Fruit fly (Drosophila melanogaster) whole organism, embryonic: ENCODE measurements around the gene CG42847.

Experiments
- Asciz ChIP-seq: fragments of 200-800 bp; sonication (Bioruptor generic); optimal IDR thresholded peaks from 2 replicates; lab custom pipeline; 2017; ENCODE audit warnings: missing biosample characterization, mild to moderate bottlenecking, missing genetic modification characterization, missing genetic modification reagents
- CG10274 ChIP-seq: fragments of 200-800 bp; sonication (Bioruptor generic); optimal IDR thresholded peaks from 3 replicates; lab custom pipeline; 2017; ENCODE audit warnings: missing biosample characterization, mild to moderate bottlenecking, missing genetic modification characterization
- CG10979 ChIP-seq: fragments of 200-800 bp; sonication (Bioruptor generic); optimal IDR thresholded peaks from 2 replicates; lab custom pipeline; 2018; ENCODE audit warnings: missing biosample characterization, mild to moderate bottlenecking, missing genetic modification characterization, moderate library complexity
- CG11398 ChIP-seq: fragments of 200-800 bp; sonication (Bioruptor generic); optimal IDR thresholded peaks from 2 replicates; lab custom pipeline; 2016; ENCODE audit warnings: missing biosample characterization, missing genetic modification characterization
- CG12219 ChIP-seq: fragments of 200-800 bp; sonication (Bioruptor generic); optimal IDR thresholded peaks from 3 replicates; lab custom pipeline; 2018; ENCODE audit warnings: missing biosample characterization, mild to moderate bottlenecking, missing genetic modification characterization
- CG12659 ChIP-seq: fragments of 200-800 bp; sonication (Bioruptor generic); optimal IDR thresholded peaks from 3 replicates; lab custom pipeline; 2017; ENCODE audit warnings: mild to moderate bottlenecking, missing biosample characterization, missing genetic modification reagents, missing genetic modification characterization
- CG13296 ChIP-seq: fragments of 200-800 bp; sonication (Bioruptor generic); optimal IDR thresholded peaks from 3 replicates; lab custom pipeline; 2018; ENCODE audit warnings: missing biosample characterization, mild to moderate bottlenecking, missing genetic modification characterization
- CG14050 ChIP-seq: fragments of 200-800 bp; sonication (Bioruptor generic); IDR thresholded peaks from 3 replicates; pipeline ENCODE4 v1.3.6; 2022; ENCODE audit warnings: missing biosample characterization, missing genetic modification characterization
- CG14710 ChIP-seq: fragments of 200-800 bp; sonication (Bioruptor generic); optimal IDR thresholded peaks from 3 replicates; lab custom pipeline; 2019; ENCODE audit warnings: missing biosample characterization, mild to moderate bottlenecking, missing genetic modification characterization, moderate library complexity
- CG17361 ChIP-seq: fragments of 200-800 bp; sonication (Bioruptor generic); IDR thresholded peaks from 3 replicates; pipeline ENCODE4 v1.3.6; 2022; ENCODE audit warnings: missing biosample characterization, missing genetic modification characterization
- CG17802 ChIP-seq: fragments of 200-800 bp; sonication (Bioruptor generic); optimal IDR thresholded peaks from 2 replicates; lab custom pipeline; 2018; ENCODE audit warnings: missing biosample characterization, mild to moderate bottlenecking, missing genetic modification characterization, moderate library complexity
- CG18764 ChIP-seq: fragments of 200-800 bp; sonication (Bioruptor generic); optimal IDR thresholded peaks from 3 replicates; lab custom pipeline; 2016; ENCODE audit warnings: missing biosample characterization, missing genetic modification characterization
- CG2120 ChIP-seq: fragments of 200-800 bp; sonication (Bioruptor generic); optimal IDR thresholded peaks from 3 replicates; lab custom pipeline; 2016; ENCODE audit warnings: missing biosample characterization, missing genetic modification characterization
- CG34422 ChIP-seq: fragments of 200-800 bp; sonication (Bioruptor generic); IDR thresholded peaks from 3 replicates; pipeline ENCODE4 v1.3.6; 2022; ENCODE audit warnings: missing biosample characterization, missing genetic modification characterization
- CG3838 ChIP-seq: fragments of 200-800 bp; sonication (Bioruptor generic); optimal IDR thresholded peaks from 3 replicates; lab custom pipeline; 2016; ENCODE audit warnings: missing biosample characterization, missing genetic modification characterization
- CG4730 ChIP-seq: fragments of 200-800 bp; sonication (Bioruptor generic); IDR thresholded peaks from 2 replicates; pipeline ENCODE4 v1.3.6; 2022; ENCODE audit warnings: missing biosample characterization, missing genetic modification characterization
- CG7357 ChIP-seq: fragments of 200-800 bp; sonication (Bioruptor generic); IDR thresholded peaks from 3 replicates; pipeline ENCODE4 v1.3.6; 2022; ENCODE audit warnings: missing biosample characterization, missing genetic modification characterization
- CG9437 ChIP-seq: fragments of 200-800 bp; sonication (Bioruptor generic); optimal IDR thresholded peaks from 2 replicates; lab custom pipeline; 2018; ENCODE audit warnings: missing biosample characterization, mild to moderate bottlenecking, missing genetic modification characterization
- CG9797 ChIP-seq: fragments of 200-800 bp; sonication (Bioruptor generic); optimal IDR thresholded peaks from 3 replicates; lab custom pipeline; 2018; ENCODE audit warnings: missing biosample characterization, mild to moderate bottlenecking, missing genetic modification characterization
- CG9932 ChIP-seq: fragments of 200-800 bp; sonication (Bioruptor generic); IDR thresholded peaks from 2 replicates; pipeline ENCODE4 v1.3.6; 2022; ENCODE audit warnings: missing biosample characterization, missing genetic modification characterization
- CTCF ChIP-seq: fragments of 200-800 bp; sonication (Bioruptor generic); optimal IDR thresholded peaks from 2 replicates; lab custom pipeline; 2017; ENCODE audit warnings: missing biosample characterization, mild to moderate bottlenecking, missing genetic modification characterization, moderate library complexity
- CrebB ChIP-seq: fragments of 200-800 bp; sonication (Bioruptor generic); optimal IDR thresholded peaks from 3 replicates; lab custom pipeline; 2018; ENCODE audit warnings: missing biosample characterization, mild to moderate bottlenecking, missing genetic modification characterization
- D19A ChIP-seq: fragments of 200-800 bp; optimal IDR thresholded peaks from 3 replicates; lab custom pipeline; 2019; ENCODE audit warnings: missing biosample characterization, mild to moderate bottlenecking, missing genetic modification characterization, moderate library complexity
- Deaf1 ChIP-seq: fragments of 200-800 bp; optimal IDR thresholded peaks from 3 replicates; lab custom pipeline; 2019; ENCODE audit warnings: missing biosample characterization, mild to moderate bottlenecking, missing genetic modification characterization, moderate library complexity
- Dfd ChIP-seq, 2 experiments: fragments of >200 bp; optimal IDR thresholded peaks; 2 replicates each; lab custom pipeline; 2017; ENCODE audit warnings: missing biosample characterization in 2 of 2, missing genetic modification characterization in 2 of 2
- Elba2 ChIP-seq: fragments of 200-800 bp; sonication (Bioruptor generic); optimal IDR thresholded peaks from 3 replicates; lab custom pipeline; 2016; ENCODE audit warnings: missing biosample characterization, missing genetic modification characterization
- HLHmδ ChIP-seq: fragments of 200-800 bp; sonication (Bioruptor generic); optimal IDR thresholded peaks from 2 replicates; lab custom pipeline; 2018; ENCODE audit warnings: missing biosample characterization, mild to moderate bottlenecking, missing genetic modification characterization, moderate library complexity
- Hr78 ChIP-seq, 2 experiments: fragments of 200-800 bp in 1 of 2; fragments of >200 bp in 1 of 2; sonication (Bioruptor generic) in 1 of 2; optimal IDR thresholded peaks; 2 replicates each; lab custom pipeline; 2017 to 2019; ENCODE audit warnings: missing biosample characterization in 2 of 2, missing genetic modification characterization in 2 of 2, mild to moderate bottlenecking in 1 of 2, moderate library complexity in 1 of 2
- MESR4 ChIP-seq: fragments of 200-800 bp; sonication (Bioruptor generic); optimal IDR thresholded peaks from 2 replicates; lab custom pipeline; 2018; ENCODE audit warnings: missing biosample characterization, mild to moderate bottlenecking, missing genetic modification characterization, moderate library complexity
- Max ChIP-seq: fragments of 200-800 bp; sonication (Bioruptor generic); optimal IDR thresholded peaks from 2 replicates; lab custom pipeline; 2016; ENCODE audit warnings: missing biosample characterization, mild to moderate bottlenecking, missing genetic modification characterization
- Pdp1 ChIP-seq, 2 experiments: fragments of 200-800 bp; sonication (Bioruptor generic); optimal IDR thresholded peaks; 3 replicates each; lab custom pipeline; 2016; ENCODE audit warnings: missing biosample characterization in 2 of 2, missing genetic modification characterization in 2 of 2, mild to moderate bottlenecking in 1 of 2, moderate library complexity in 1 of 2
- Ravus ChIP-seq: fragments of 200-800 bp; sonication (Bioruptor generic); IDR thresholded peaks from 2 replicates; pipeline ENCODE4 v1.3.6; 2022; ENCODE audit warnings: missing biosample characterization, missing genetic modification characterization
- Rx ChIP-seq: fragments of 200-800 bp; sonication (Bioruptor generic); IDR thresholded peaks from 2 replicates; pipeline ENCODE4 v1.3.6; 2022; ENCODE audit warnings: missing biosample characterization, missing genetic modification characterization
- TFAM ChIP-seq: fragments of 200-800 bp; sonication (Bioruptor generic); optimal IDR thresholded peaks from 2 replicates; lab custom pipeline; 2017; ENCODE audit warnings: missing biosample characterization, missing genetic modification characterization, inconsistent platforms
- ash1 ChIP-seq: fragments of 200-800 bp; sonication (Bioruptor generic); optimal IDR thresholded peaks from 2 replicates; lab custom pipeline; 2018; ENCODE audit warnings: missing biosample characterization, mild to moderate bottlenecking, missing genetic modification characterization
- ato ChIP-seq: fragments of 200-800 bp; sonication (Bioruptor generic); IDR thresholded peaks from 2 replicates; pipeline ENCODE4 v1.3.6; 2022; ENCODE audit warnings: missing biosample characterization, missing genetic modification characterization; ENCODE audit not compliant: partially characterized antibody
- az2 ChIP-seq: fragments of 200-800 bp; sonication (Bioruptor generic); optimal IDR thresholded peaks from 3 replicates; lab custom pipeline; 2016; ENCODE audit warnings: missing biosample characterization, missing genetic modification characterization
- br ChIP-seq: fragments of >200 bp; optimal IDR thresholded peaks from 2 replicates; lab custom pipeline; 2017
- dysf ChIP-seq: fragments of 200-800 bp; sonication (Bioruptor generic); IDR thresholded peaks from 3 replicates; pipeline ENCODE4 v1.3.6; 2022; ENCODE audit warnings: missing biosample characterization, missing genetic modification characterization
- exex ChIP-seq: fragments of 200-800 bp; sonication (Bioruptor generic); optimal IDR thresholded peaks from 4 replicates; lab custom pipeline; 2018; ENCODE audit warnings: missing biosample characterization, mild to moderate bottlenecking, missing genetic modification characterization, moderate library complexity
- eyg ChIP-seq: fragments of 200-800 bp; sonication (Bioruptor generic); optimal IDR thresholded peaks from 3 replicates; lab custom pipeline; 2016; ENCODE audit warnings: missing biosample characterization, missing genetic modification characterization
- fru ChIP-seq: fragments of >200 bp; optimal IDR thresholded peaks from 2 replicates; lab custom pipeline; 2017
- hbn ChIP-seq: fragments of 200-800 bp; sonication (Bioruptor generic); IDR thresholded peaks from 2 replicates; pipeline ENCODE4 v1.3.6; 2022; ENCODE audit warnings: missing biosample characterization, missing genetic modification characterization; ENCODE audit not compliant: partially characterized antibody
- jumu ChIP-seq: fragments of 200-800 bp; sonication (Bioruptor generic); optimal IDR thresholded peaks from 3 replicates; lab custom pipeline; 2016; ENCODE audit warnings: missing biosample characterization, missing genetic modification characterization
- pan ChIP-seq, 4 experiments: fragments of >200 bp in 3 of 4; fragments of 200-800 bp in 1 of 4; sonication (Bioruptor generic) in 1 of 4; optimal IDR thresholded peaks in 3 of 4; IDR thresholded peaks in 1 of 4; 2 replicates each; pipeline versions ENCODE4 v1.3.6 to Lab custom; 2017 to 2022; ENCODE audit warnings: missing biosample characterization in 2 of 4, missing genetic modification characterization in 2 of 4, mixed read lengths in 1 of 4
- pb ChIP-seq: fragments of 200-800 bp; sonication (Bioruptor generic); optimal IDR thresholded peaks from 3 replicates; lab custom pipeline; 2016; ENCODE audit warnings: missing biosample characterization, missing genetic modification characterization
- pros ChIP-seq: fragments of 200-800 bp; sonication (Bioruptor generic); optimal IDR thresholded peaks from 3 replicates; lab custom pipeline; 2019; ENCODE audit warnings: missing biosample characterization, mild to moderate bottlenecking, missing genetic modification characterization, moderate library complexity
- sens ChIP-seq: fragments of 200-800 bp; sonication (Bioruptor generic); peaks from one replicate; lab custom pipeline; 2016; ENCODE audit warnings: missing biosample characterization, missing genetic modification characterization
- sens-2 ChIP-seq: fragments of 200-800 bp; sonication (Bioruptor generic); IDR thresholded peaks from 2 replicates; pipeline ENCODE4 v1.3.6; 2022; ENCODE audit warnings: missing biosample characterization, missing genetic modification characterization
- slbo ChIP-seq: fragments of 200-800 bp; sonication (Bioruptor generic); IDR thresholded peaks from 2 replicates; pipeline ENCODE4 v1.3.6; 2022; ENCODE audit warnings: missing biosample characterization, missing genetic modification characterization
- tap ChIP-seq: fragments of 200-800 bp; optimal IDR thresholded peaks from 3 replicates; lab custom pipeline; 2019; ENCODE audit warnings: missing biosample characterization, mild to moderate bottlenecking, missing genetic modification characterization, moderate library complexity
- unpg ChIP-seq: fragments of 200-800 bp; sonication (Bioruptor generic); optimal IDR thresholded peaks from 3 replicates; lab custom pipeline; 2018; ENCODE audit warnings: missing biosample characterization, mild to moderate bottlenecking, missing genetic modification characterization, moderate library complexity
- usp ChIP-seq: fragments of >200 bp; optimal IDR thresholded peaks from 2 replicates; lab custom pipeline; 2017; ENCODE audit warnings: missing biosample characterization, missing genetic modification characterization

Gene CG42847

dm6 chr2L:9460092-9460473, 32.4 kb downstream of the CG42847 start (continued):
- TF ChIP-seq D19A (no peak), pros (GFP tag; lab: Kevin White, UChicago) (peak; percentile 76), Dfd (GFP tag; optimal IDR thresholded peaks at IDR 0.05; lab: Kevin White, UChicago) (no peak), br (lab: Kevin White, UChicago) (no peak), eyg (GFP tag; lab: Kevin White, UChicago) (no peak), sens-2 (GFP tag; lab: Robert Waterston, UW) (no peak), sens (GFP tag; lab: Kevin White, UChicago) (peak; percentile 71), Asciz (no peak), Pdp1 (GFP tag; optimal IDR thresholded peaks at IDR 0.05; lab: Kevin White, UChicago) (peak in 1 of 2 experiments; percentile 84), CG14050 (GFP tag; lab: Robert Waterston, UW) (no peak), dysf (GFP tag; lab: Robert Waterston, UW) (no peak), Deaf1 (tag; lab: Kevin White, UChicago) (peak; percentile 73), fru (lab: Kevin White, UChicago) (no peak), CG17361 (GFP tag; lab: Robert Waterston, UW) (no peak), CG12219 (GFP tag; lab: Kevin White, UChicago) (no peak), CG7357 (GFP tag; lab: Robert Waterston, UW) (no peak), CG18764 (no peak), CG10979 (no peak), unpg (GFP tag; lab: Kevin White, UChicago) (no peak), CG13296 (GFP tag; lab: Kevin White, UChicago) (no peak), exex (tag; lab: Kevin White, UChicago) (no peak), CrebB (no peak), CG34422 (GFP tag; lab: Robert Waterston, UW) (no peak), TFAM (no peak), jumu (GFP tag; lab: Kevin White, UChicago) (no peak), pan (optimal IDR thresholded peaks at IDR 0.05; lab: Kevin White, UChicago) (no peak), pan (GFP tag; optimal IDR thresholded peaks at IDR 0.05 in 1 of 2, IDR thresholded peaks at IDR 0.05 in 1 of 2) (no peak), HLHmδ (GFP tag; lab: Kevin White, UChicago) (peak; percentile 28), CG14710 (tag; lab: Kevin White, UChicago) (no peak), CG2120 (GFP tag; lab: Kevin White, UChicago) (no peak), usp (no peak), MESR4 (no peak), Elba2 (GFP tag; lab: Kevin White, UChicago) (no peak), CG17802 (tag; lab: Kevin White, UChicago) (no peak), ash1 (GFP tag; lab: Kevin White, UChicago) (no peak), Ravus (no peak), Max (GFP tag; lab: Kevin White, UChicago) (no peak), CTCF (GFP tag; lab: Kevin White, UChicago) (peak; percentile 20), ato (no peak), slbo (GFP tag; lab: Robert Waterston, UW) (0 out of 2 replicates have a peak, but pooled peaks have one; percentile 20), CG3838 (GFP tag; lab: Kevin White, UChicago) (no peak), CG9932 (GFP tag; lab: Robert Waterston, UW) (no peak), CG9437 (GFP tag; lab: Kevin White, UChicago) (no peak), CG11398 (no peak), pb (GFP tag; lab: Kevin White, UChicago) (no peak), Hr78 (GFP tag; optimal IDR thresholded peaks at IDR 0.05; lab: Kevin White, UChicago) (no peak), CG12659 (GFP tag; lab: Kevin White, UChicago) (no peak), CG4730 (GFP tag; lab: Robert Waterston, UW) (no peak), hbn (GFP tag; lab: Robert Waterston, UW) (peak; percentile 53; the same call in 1 of the 2 replicates), CG10274 (GFP tag; lab: Kevin White, UChicago) (no peak), Rx (GFP tag; lab: Robert Waterston, UW) (no peak), az2 (GFP tag; lab: Kevin White, UChicago) (no peak), CG9797 (GFP tag; lab: Kevin White, UChicago) (peak; percentile 24), tap (no peak)
